Worm (Caenorhabditis elegans): ENCODE measurements around the gene alh-10.

ce11 chrX:7129460-7129859 lies 14.0 kb downstream of the alh-10 start:
- no peak for TF ChIP-seq unc-62 (GFP tag; optimal IDR thresholded peaks at IDR 0.05 in 1 of 2)
- TF ChIP-seq unc-62 (tag; optimal IDR thresholded peaks at IDR 0.05): no peak
- no peak for TF ChIP-seq ama-1 (optimal IDR thresholded peaks at IDR 0.05)
- no peak for TF ChIP-seq duxl-1 (tag; optimal IDR thresholded peaks at IDR 0.05; ENCODE audit: poor library complexity)
- TF ChIP-seq lin-13 (GFP tag; optimal IDR thresholded peaks at IDR 0.05): no peak
- TF ChIP-seq nhr-102 (tag; optimal IDR thresholded peaks at IDR 0.05): no peak
- no peak for TF ChIP-seq fos-1 (tag; optimal IDR thresholded peaks at IDR 0.05)
- TF ChIP-seq unc-39 (tag; optimal IDR thresholded peaks at IDR 0.05): no peak
